Fruit fly (Drosophila melanogaster) whole organism, embryonic: Measurements from ENCODE around the gene Lrrk.

Experiments used
- CG10366 ChIP-seq: fragments of 200-800 bp; sonication (Bioruptor generic); IDR thresholded peaks from 2 replicates; pipeline ENCODE4 v1.3.6; 2022; ENCODE audit warnings: missing biosample characterization, missing genetic modification characterization
- CG11093 ChIP-seq: fragments of 200-800 bp; sonication (Bioruptor generic); IDR thresholded peaks from 3 replicates; pipeline ENCODE4 v1.3.6; 2022; ENCODE audit warnings: missing biosample characterization, missing genetic modification characterization
- CG11398 ChIP-seq: fragments of 200-800 bp; sonication (Bioruptor generic); optimal IDR thresholded peaks from 2 replicates; lab custom pipeline; 2016; ENCODE audit warnings: missing biosample characterization, missing genetic modification characterization
- CG12769 ChIP-seq: fragments of 200-800 bp; sonication (Bioruptor generic); optimal IDR thresholded peaks from 2 replicates; lab custom pipeline; 2019; ENCODE audit warnings: missing biosample characterization, mild to moderate bottlenecking, missing genetic modification characterization, moderate library complexity
- CG14050 ChIP-seq: fragments of 200-800 bp; sonication (Bioruptor generic); IDR thresholded peaks from 3 replicates; pipeline ENCODE4 v1.3.6; 2022; ENCODE audit warnings: missing biosample characterization, missing genetic modification characterization
- CG14441 ChIP-seq: fragments of 200-800 bp; sonication (Bioruptor generic); IDR thresholded peaks from 2 replicates; pipeline ENCODE4 v1.3.6; 2022; ENCODE audit warnings: missing biosample characterization, missing genetic modification characterization
- CG17328 ChIP-seq: fragments of 200-800 bp; sonication (Bioruptor generic); IDR thresholded peaks from 2 replicates; pipeline ENCODE4 v1.3.6; 2022; ENCODE audit warnings: missing biosample characterization, missing genetic modification characterization
- CG30020 ChIP-seq: fragments of 200-800 bp; optimal IDR thresholded peaks from 2 replicates; lab custom pipeline; 2019; ENCODE audit warnings: missing biosample characterization, mild to moderate bottlenecking, missing genetic modification characterization, moderate library complexity
- CG30403 ChIP-seq: fragments of 200-800 bp; sonication (Bioruptor generic); optimal IDR thresholded peaks from 3 replicates; lab custom pipeline; 2016; ENCODE audit warnings: missing biosample characterization, missing genetic modification characterization
- CG5953 ChIP-seq: fragments of 200-800 bp; sonication (Bioruptor generic); IDR thresholded peaks from 2 replicates; pipeline ENCODE4 v1.3.6; 2022; ENCODE audit warnings: missing biosample characterization, missing genetic modification characterization
- CG7556 ChIP-seq: fragments of 200-800 bp; sonication (Bioruptor generic); optimal IDR thresholded peaks from 2 replicates; lab custom pipeline; 2017; ENCODE audit warnings: missing biosample characterization, mild to moderate bottlenecking, missing genetic modification characterization
- CG9876 ChIP-seq: fragments of 200-800 bp; sonication (Bioruptor generic); optimal IDR thresholded peaks from 2 replicates; lab custom pipeline; 2016; ENCODE audit warnings: missing biosample characterization, missing genetic modification characterization
- CG9932 ChIP-seq: fragments of 200-800 bp; sonication (Bioruptor generic); IDR thresholded peaks from 2 replicates; pipeline ENCODE4 v1.3.6; 2022; ENCODE audit warnings: missing biosample characterization, missing genetic modification characterization
- D19B ChIP-seq: fragments of 200-800 bp; sonication (Bioruptor generic); optimal IDR thresholded peaks from 2 replicates; lab custom pipeline; 2017; ENCODE audit warnings: missing biosample characterization, mild to moderate bottlenecking, missing genetic modification characterization
- GATAe ChIP-seq: fragments of 200-800 bp; sonication (Bioruptor generic); conservative IDR thresholded peaks from 2 replicates; pipeline ENCODE4 v1.3.6; 2022; ENCODE audit warnings: missing biosample characterization, missing genetic modification characterization
- HLH3B ChIP-seq: fragments of 200-800 bp; sonication (Bioruptor generic); IDR thresholded peaks from 2 replicates; pipeline ENCODE4 v1.3.6; 2022; ENCODE audit warnings: missing biosample characterization, missing genetic modification characterization
- HmgD ChIP-seq: fragments of 200-800 bp; sonication (Bioruptor generic); optimal IDR thresholded peaks from 3 replicates; lab custom pipeline; 2016; ENCODE audit warnings: missing biosample characterization, missing genetic modification characterization
- Hr51 ChIP-seq, 2 experiments: fragments of 200-800 bp; sonication (Bioruptor generic); optimal IDR thresholded peaks; 2 replicates in 1 of 2; 3 replicates in 1 of 2; lab custom pipeline; 2016 to 2018; ENCODE audit warnings: missing biosample characterization in 2 of 2, missing genetic modification characterization in 2 of 2, mild to moderate bottlenecking in 1 of 2, moderate library complexity in 1 of 2
- Jarid2 ChIP-seq: fragments of 200-800 bp; sonication (Bioruptor generic); optimal IDR thresholded peaks from 3 replicates; lab custom pipeline; 2017; ENCODE audit warnings: mild to moderate bottlenecking, missing biosample characterization, missing genetic modification reagents, missing genetic modification characterization
- Meics ChIP-seq: fragments of 200-800 bp; sonication (Bioruptor generic); optimal IDR thresholded peaks from 2 replicates; lab custom pipeline; 2017; ENCODE audit warnings: missing biosample characterization, mild to moderate bottlenecking, missing genetic modification characterization
- NK7.1 ChIP-seq: fragments of 200-800 bp; sonication (Bioruptor generic); optimal IDR thresholded peaks from 3 replicates; lab custom pipeline; 2016; ENCODE audit warnings: missing biosample characterization, missing genetic modification characterization
- Opbp ChIP-seq: fragments of 200-800 bp; sonication (Bioruptor generic); IDR thresholded peaks from 3 replicates; pipeline ENCODE4 v1.3.6; 2022; ENCODE audit warnings: missing biosample characterization, missing genetic modification characterization; ENCODE audit not compliant: partially characterized antibody
- Optix ChIP-seq: fragments of 200-800 bp; sonication (Bioruptor generic); IDR thresholded peaks from 3 replicates; pipeline ENCODE4 v1.3.6; 2022; ENCODE audit warnings: missing biosample characterization, missing genetic modification characterization
- Ptx1 ChIP-seq: fragments of 200-800 bp; sonication (Bioruptor generic); IDR thresholded peaks from 2 replicates; pipeline ENCODE4 v1.3.6; 2022; ENCODE audit warnings: missing biosample characterization, missing genetic modification characterization
- Sin3A ChIP-seq: fragments of >200 bp; optimal IDR thresholded peaks from 2 replicates; lab custom pipeline; 2018
- Sox102F ChIP-seq: fragments of 200-800 bp; sonication (Bioruptor generic); optimal IDR thresholded peaks from 2 replicates; lab custom pipeline; 2018; ENCODE audit warnings: missing biosample characterization, mild to moderate bottlenecking, missing genetic modification characterization, moderate library complexity
- TFAM ChIP-seq: fragments of 200-800 bp; sonication (Bioruptor generic); optimal IDR thresholded peaks from 2 replicates; lab custom pipeline; 2017; ENCODE audit warnings: missing biosample characterization, missing genetic modification characterization, inconsistent platforms
- Xbp1 ChIP-seq: fragments of 200-800 bp; sonication (Bioruptor generic); optimal IDR thresholded peaks from 3 replicates; lab custom pipeline; 2016; ENCODE audit warnings: missing biosample characterization, mild to moderate bottlenecking, missing genetic modification characterization
- ato ChIP-seq: fragments of 200-800 bp; sonication (Bioruptor generic); IDR thresholded peaks from 2 replicates; pipeline ENCODE4 v1.3.6; 2022; ENCODE audit warnings: missing biosample characterization, missing genetic modification characterization; ENCODE audit not compliant: partially characterized antibody
- cas ChIP-seq: fragments of 200-800 bp; sonication (Bioruptor generic); IDR thresholded peaks from 2 replicates; pipeline ENCODE4 v1.3.6; 2022; ENCODE audit warnings: missing biosample characterization, missing genetic modification characterization
- caup ChIP-seq: fragments of 200-800 bp; sonication (Bioruptor generic); optimal IDR thresholded peaks from 3 replicates; lab custom pipeline; 2017; ENCODE audit warnings: missing biosample characterization, mild to moderate bottlenecking, missing genetic modification characterization, moderate library complexity; ENCODE audit not compliant: severe bottlenecking
- chif ChIP-seq, 2 experiments: fragments of 200-800 bp; sonication (Bioruptor generic); optimal IDR thresholded peaks; 3 replicates each; lab custom pipeline; 2016; ENCODE audit warnings: missing biosample characterization in 2 of 2, missing genetic modification characterization in 2 of 2
- dmrt99B ChIP-seq: fragments of 200-800 bp; sonication (Bioruptor generic); optimal IDR thresholded peaks from 2 replicates; lab custom pipeline; 2018; ENCODE audit warnings: missing biosample characterization, mild to moderate bottlenecking, missing genetic modification characterization, moderate library complexity
- dpn ChIP-seq, 2 experiments: fragments of 200-800 bp; sonication (Bioruptor generic); optimal IDR thresholded peaks; 3 replicates each; lab custom pipeline; 2016; ENCODE audit warnings: missing biosample characterization in 2 of 2, missing genetic modification characterization in 2 of 2
- dysf ChIP-seq: fragments of 200-800 bp; sonication (Bioruptor generic); IDR thresholded peaks from 3 replicates; pipeline ENCODE4 v1.3.6; 2022; ENCODE audit warnings: missing biosample characterization, missing genetic modification characterization
- ems ChIP-seq: fragments of 200-800 bp; sonication (Bioruptor generic); optimal IDR thresholded peaks from 3 replicates; lab custom pipeline; 2016; ENCODE audit warnings: missing biosample characterization, missing genetic modification characterization
- esg ChIP-seq: fragments of 200-800 bp; sonication (Bioruptor generic); conservative IDR thresholded peaks from 2 replicates; pipeline ENCODE4 v1.3.6; 2022; ENCODE audit warnings: missing biosample characterization, missing genetic modification characterization
- insv ChIP-seq, 2 experiments: fragments of 200-800 bp; sonication (Bioruptor generic); optimal IDR thresholded peaks; 3 replicates each; lab custom pipeline; 2016 to 2018; ENCODE audit warnings: missing biosample characterization in 2 of 2, missing genetic modification characterization in 2 of 2
- mirr ChIP-seq: fragments of 200-800 bp; sonication (Bioruptor generic); optimal IDR thresholded peaks from 3 replicates; lab custom pipeline; 2018; ENCODE audit warnings: missing biosample characterization, mild to moderate bottlenecking, missing genetic modification characterization
- nau ChIP-seq: fragments of 200-800 bp; sonication (Bioruptor generic); optimal IDR thresholded peaks from 3 replicates; lab custom pipeline; 2017; ENCODE audit warnings: missing biosample characterization, mild to moderate bottlenecking, missing genetic modification characterization, missing genetic modification reagents
- run ChIP-seq: fragments of 200-800 bp; sonication (Bioruptor generic); optimal IDR thresholded peaks from 3 replicates; lab custom pipeline; 2018; ENCODE audit warnings: missing biosample characterization, mild to moderate bottlenecking, missing genetic modification characterization
- sens-2 ChIP-seq: fragments of 200-800 bp; sonication (Bioruptor generic); IDR thresholded peaks from 2 replicates; pipeline ENCODE4 v1.3.6; 2022; ENCODE audit warnings: missing biosample characterization, missing genetic modification characterization
- sob ChIP-seq: fragments of 200-800 bp; sonication (Bioruptor generic); IDR thresholded peaks from 2 replicates; pipeline ENCODE4 v1.3.6; 2022; ENCODE audit warnings: missing biosample characterization, missing genetic modification characterization
- ssp ChIP-seq: fragments of 200-800 bp; sonication (Bioruptor generic); IDR thresholded peaks from 2 replicates; pipeline ENCODE4 v1.3.6; 2022; ENCODE audit warnings: missing biosample characterization, missing genetic modification characterization
- tgo ChIP-seq: fragments of 200-800 bp; sonication (Bioruptor generic); IDR thresholded peaks from 3 replicates; pipeline ENCODE4 v1.3.6; 2022; ENCODE audit warnings: missing biosample characterization, missing genetic modification characterization
- trh ChIP-seq: fragments of 200-800 bp; sonication (Bioruptor generic); optimal IDR thresholded peaks from 2 replicates; lab custom pipeline; 2016; ENCODE audit warnings: missing biosample characterization, missing genetic modification characterization
- unpg ChIP-seq: fragments of 200-800 bp; sonication (Bioruptor generic); optimal IDR thresholded peaks from 3 replicates; lab custom pipeline; 2018; ENCODE audit warnings: missing biosample characterization, mild to moderate bottlenecking, missing genetic modification characterization, moderate library complexity
- zen2 ChIP-seq: fragments of 200-800 bp; sonication (Bioruptor generic); IDR thresholded peaks from 3 replicates; pipeline ENCODE4 v1.3.6; 2022; ENCODE audit warnings: missing biosample characterization, missing genetic modification characterization; ENCODE audit not compliant: partially characterized antibody

Lrrk gene

DNA sequence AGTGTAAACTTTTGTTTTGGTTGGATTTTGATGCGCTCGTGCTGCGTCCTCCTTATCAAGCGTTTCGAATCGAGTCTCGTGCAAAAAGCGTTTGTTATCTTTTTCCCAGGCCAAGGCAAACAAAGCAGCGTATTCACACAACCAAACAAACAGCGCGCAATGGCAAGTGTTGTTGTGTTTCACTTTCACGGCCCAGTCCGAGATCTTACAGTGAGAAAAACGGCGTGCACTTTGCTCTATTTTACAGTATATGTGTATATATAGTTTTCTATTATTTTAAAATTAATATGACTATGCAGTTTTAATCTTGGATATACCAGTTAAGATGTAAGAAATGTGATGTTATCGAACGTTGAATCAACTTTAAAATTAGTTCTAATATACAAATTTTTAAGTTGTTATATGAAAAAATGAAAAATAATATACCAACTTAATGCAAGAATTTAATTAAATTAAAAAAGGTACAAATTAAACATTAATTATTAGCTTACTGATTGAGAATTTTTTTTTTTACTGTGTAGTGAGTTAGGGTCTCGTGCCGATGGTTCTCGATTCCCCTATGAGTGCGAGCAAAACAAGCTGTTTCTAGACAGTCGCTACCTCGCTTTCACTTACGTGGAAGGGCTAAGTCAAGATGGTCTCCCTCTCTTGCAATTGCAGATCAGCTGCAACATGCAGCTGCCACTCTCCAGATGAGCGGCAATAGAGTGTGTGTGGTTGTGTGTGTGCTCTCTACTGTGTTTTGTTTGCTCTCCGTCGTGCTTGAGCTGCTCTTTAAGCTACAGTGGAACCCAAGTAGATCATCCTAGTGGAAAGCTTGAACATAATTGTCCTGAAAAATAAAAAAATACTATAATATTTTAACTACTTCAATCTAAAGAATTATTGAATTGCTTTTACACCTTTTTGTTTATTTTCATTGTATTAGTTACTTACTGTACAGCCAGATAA lies 40.8 kb upstream of the Lrrk start (continued):
- TF ChIP-seq sens-2 (GFP tag; lab: Robert Waterston, UW) (0 out of 2 replicates have a peak, but pooled peaks have one; percentile 5), esg (GFP tag; lab: Robert Waterston, UW) (peak; percentile 66), NK7.1 (no peak), CG11398 (GFP tag; lab: Kevin White, UChicago) (no peak), mirr (GFP tag; lab: Kevin White, UChicago) (no peak), CG30020 (tag; lab: Kevin White, UChicago) (peak; percentile 72), TFAM (GFP tag; lab: Kevin White, UChicago) (peak; percentile 31), Xbp1 (peak; percentile 80), Meics (GFP tag; lab: Kevin White, UChicago) (peak; percentile 87), Sin3A (lab: Kevin White, UChicago) (no peak), unpg (GFP tag; lab: Kevin White, UChicago) (peak; percentile 94), dmrt99B (peak; percentile 97), Sox102F (peak; percentile 93), ems (GFP tag; lab: Kevin White, UChicago) (no peak), dpn (GFP tag; optimal IDR thresholded peaks at IDR 0.05; lab: Kevin White, UChicago) (peak in 1 of 2 experiments; percentile 77), GATAe (GFP tag; lab: Robert Waterston, UW) (no peak; the same call in 1 of the 2 replicates), Optix (GFP tag; lab: Robert Waterston, UW) (peak; percentile 52; the same call in 1 of the 3 replicates), dysf (GFP tag; lab: Robert Waterston, UW) (peak; percentile 88), Ptx1 (GFP tag; lab: Robert Waterston, UW) (peak; percentile 89), HmgD (GFP tag; lab: Kevin White, UChicago) (no peak), CG17328 (GFP tag; lab: Robert Waterston, UW) (peak; percentile 82), CG30403 (peak; percentile 91), ato (GFP tag; lab: Robert Waterston, UW) (no peak), CG11093 (GFP tag; lab: Robert Waterston, UW) (peak; percentile 69; the same call in 2 of the 3 replicates), cas (GFP tag; lab: Robert Waterston, UW) (peak; percentile 11; the same call in 1 of the 2 replicates), HLH3B (GFP tag; lab: Robert Waterston, UW) (peak; percentile 79), CG10366 (GFP tag; lab: Robert Waterston, UW) (peak; percentile 71), CG12769 (tag; lab: Kevin White, UChicago) (peak; percentile 9), CG5953 (GFP tag; lab: Robert Waterston, UW) (0 out of 2 replicates have a peak, but pooled peaks have one; percentile 16), Hr51 (GFP tag; optimal IDR thresholded peaks at IDR 0.05; lab: Kevin White, UChicago) (peak in 1 of 2 experiments; percentile 92), insv (GFP tag; optimal IDR thresholded peaks at IDR 0.05; lab: Kevin White, UChicago) (peak in 1 of 2 experiments; percentile 24), run (tag; lab: Kevin White, UChicago) (peak; percentile 87), CG14050 (peak; percentile 55), Jarid2 (GFP tag; lab: Kevin White, UChicago) (peak; percentile 67), tgo (GFP tag; lab: Robert Waterston, UW) (peak; percentile 84), CG9876 (GFP tag; lab: Kevin White, UChicago) (no peak), CG9932 (GFP tag; lab: Robert Waterston, UW) (no peak), zen2 (GFP tag; lab: Robert Waterston, UW) (no peak), Opbp (GFP tag; lab: Robert Waterston, UW) (no peak), CG14441 (peak; percentile 64), sob (peak; percentile 33; the same call in 1 of the 2 replicates), CG7556 (peak; percentile 95), chif (GFP tag; optimal IDR thresholded peaks at IDR 0.05; lab: Kevin White, UChicago) (peak in 1 of 2 experiments; percentile 21), caup (GFP tag; lab: Kevin White, UChicago) (peak; percentile 75), trh (GFP tag; lab: Kevin White, UChicago) (peak; percentile 70), D19B (GFP tag; lab: Kevin White, UChicago) (no peak), nau (GFP tag; lab: Kevin White, UChicago) (peak; percentile 51), ssp (peak; percentile 81)
